Fruit fly (Drosophila melanogaster): Measurements from ENCODE around the gene CG14109.

dm6 chr3L:13420212-13420611, 20.5 kb upstream of the CG14109 start:
- TF ChIP-seq CG8478 (optimal IDR thresholded peaks at IDR 0.05) (no peak), EcR (GFP tag; optimal IDR thresholded peaks at IDR 0.05) (no peak)

Data from whole organism.